Fruit fly (Drosophila melanogaster): Measurements from ENCODE around the gene Qsox4.
A peak's percentile ranks its signal among the peaks of the same experiment; 100 is the strongest.

DNA sequence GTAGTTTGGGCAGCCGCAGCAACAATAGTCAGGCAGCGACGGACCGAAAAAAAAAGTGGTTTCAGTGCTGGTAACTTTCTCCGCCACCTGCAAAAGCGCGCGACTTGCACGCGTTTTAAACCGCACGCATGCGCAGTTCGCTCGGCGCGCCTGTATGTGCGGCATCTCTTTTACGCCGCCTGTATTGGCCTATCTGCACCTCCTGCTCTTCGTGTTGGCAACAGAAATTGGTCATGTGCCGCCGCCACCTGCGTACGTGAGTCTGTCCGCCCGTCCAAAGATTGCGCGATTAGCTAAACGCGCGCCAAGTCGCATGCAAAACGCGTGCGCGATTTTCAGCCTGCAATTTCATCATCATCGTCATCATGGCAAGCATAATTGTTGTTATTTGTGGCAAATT, 33.1 kb downstream of the Qsox4 start:
- TF ChIP-seq chinmo (GFP tag; IDR thresholded peaks at IDR 0.05; ENCODE audit: partially characterized antibody) (no peak), tin (GFP tag; optimal IDR thresholded peaks at IDR 0.05) (no peak), CG4404 (GFP tag; IDR thresholded peaks at IDR 0.05) (no peak), CG9797 (GFP tag; optimal IDR thresholded peaks at IDR 0.05) (no peak), mld (GFP tag; IDR thresholded peaks at IDR 0.05; ENCODE audit: partially characterized antibody) (no peak), sqz (GFP tag; optimal IDR thresholded peaks at IDR 0.05) (no peak), ash1 (GFP tag; optimal IDR thresholded peaks at IDR 0.05) (no peak), CG4424 (GFP tag; optimal IDR thresholded peaks at IDR 0.05) (no peak), Med (GFP tag) (peak; percentile 46), Nf-YB (GFP tag; optimal IDR thresholded peaks at IDR 0.05) (no peak), CG12744 (GFP tag; optimal IDR thresholded peaks at IDR 0.05) (no peak), CG8944 (GFP tag; optimal IDR thresholded peaks at IDR 0.05) (no peak), Fer3 (tag; optimal IDR thresholded peaks at IDR 0.05) (no peak)

Data from whole organism, embryonic.